Fruit fly (Drosophila melanogaster) whole organism, pupa: ENCODE data around the gene Cse1.

Source experiments
- CG10348 ChIP-seq: fragments of 200-800 bp; sonication (Bioruptor generic); IDR thresholded peaks from 2 replicates; pipeline ENCODE4 v1.3.6; 2022; ENCODE audit warnings: missing biosample characterization, missing genetic modification characterization
- CG12605 ChIP-seq: fragments of 200-800 bp; sonication (Bioruptor generic); IDR thresholded peaks from 2 replicates; pipeline ENCODE4 v1.3.6; 2022; ENCODE audit warnings: missing biosample characterization, missing genetic modification characterization
- CG13204 ChIP-seq: fragments of 200-800 bp; sonication (Bioruptor generic); optimal IDR thresholded peaks from 2 replicates; lab custom pipeline; 2018; ENCODE audit warnings: missing biosample characterization, mild to moderate bottlenecking, missing genetic modification characterization, moderate library complexity
- CG14655 ChIP-seq: fragments of 200-800 bp; sonication (Bioruptor generic); optimal IDR thresholded peaks from 3 replicates; lab custom pipeline; 2017; ENCODE audit warnings: mild to moderate bottlenecking, missing biosample characterization, missing genetic modification reagents, missing genetic modification characterization
- CG15710 ChIP-seq: fragments of 200-800 bp; sonication (Bioruptor generic); optimal IDR thresholded peaks from 2 replicates; lab custom pipeline; 2018; ENCODE audit warnings: missing biosample characterization, mild to moderate bottlenecking, missing genetic modification characterization, moderate library complexity
- CG17806 ChIP-seq: fragments of 200-800 bp; sonication (Bioruptor generic); optimal IDR thresholded peaks from 2 replicates; lab custom pipeline; 2018; ENCODE audit warnings: missing biosample characterization, mild to moderate bottlenecking, missing genetic modification characterization, moderate library complexity
- CG32121 ChIP-seq: fragments of 200-800 bp; sonication (Bioruptor generic); IDR thresholded peaks from 2 replicates; pipeline ENCODE4 v1.3.6; 2022; ENCODE audit warnings: missing biosample characterization, missing genetic modification characterization
- CG34367 ChIP-seq: fragments of 200-800 bp; sonication (Bioruptor generic); optimal IDR thresholded peaks from 2 replicates; lab custom pipeline; 2018; ENCODE audit warnings: missing biosample characterization, mild to moderate bottlenecking, missing genetic modification characterization
- CG4496 ChIP-seq: fragments of 200-800 bp; sonication (Bioruptor generic); IDR thresholded peaks from 3 replicates; pipeline ENCODE4 v1.3.6; 2022; ENCODE audit warnings: missing biosample characterization, missing genetic modification characterization
- CG8159 ChIP-seq: fragments of 200-800 bp; sonication (Bioruptor generic); optimal IDR thresholded peaks from 3 replicates; lab custom pipeline; 2018; ENCODE audit warnings: missing biosample characterization, mild to moderate bottlenecking, missing genetic modification characterization, moderate library complexity
- CG8301 ChIP-seq: fragments of 200-800 bp; sonication (Bioruptor generic); optimal IDR thresholded peaks from 2 replicates; lab custom pipeline; 2018; ENCODE audit warnings: missing biosample characterization, mild to moderate bottlenecking, missing genetic modification characterization
- CG9948 ChIP-seq: fragments of 200-800 bp; sonication (Bioruptor generic); optimal IDR thresholded peaks from 2 replicates; lab custom pipeline; 2018; ENCODE audit warnings: missing biosample characterization, mild to moderate bottlenecking, missing genetic modification characterization, moderate library complexity
- D1 ChIP-seq: fragments of 200-800 bp; sonication (Bioruptor generic); optimal IDR thresholded peaks from 2 replicates; lab custom pipeline; 2018; ENCODE audit warnings: missing biosample characterization, mild to moderate bottlenecking, missing genetic modification characterization, moderate library complexity
- EcR ChIP-seq: fragments of 200-800 bp; sonication (Bioruptor generic); optimal IDR thresholded peaks from 3 replicates; lab custom pipeline; 2019; ENCODE audit warnings: missing biosample characterization, missing genetic modification characterization, mild to moderate bottlenecking, moderate library complexity, missing genetic modification reagents
- Ets98B ChIP-seq: fragments of 200-800 bp; sonication (Bioruptor generic); IDR thresholded peaks from 2 replicates; pipeline ENCODE4 v1.3.6; 2022; ENCODE audit warnings: missing biosample characterization, missing genetic modification characterization
- Pif1A ChIP-seq: fragments of 200-800 bp; sonication (Bioruptor generic); optimal IDR thresholded peaks from 3 replicates; lab custom pipeline; 2016; ENCODE audit warnings: missing biosample characterization, missing genetic modification characterization
- Pif1B ChIP-seq: fragments of 200-800 bp; sonication (Bioruptor generic); optimal IDR thresholded peaks from 3 replicates; lab custom pipeline; 2016; ENCODE audit warnings: missing biosample characterization, missing genetic modification characterization
- Snoo ChIP-seq: fragments of 200-800 bp; sonication (Bioruptor generic); optimal IDR thresholded peaks from 3 replicates; lab custom pipeline; 2017; ENCODE audit warnings: missing biosample characterization, mild to moderate bottlenecking, missing genetic modification characterization, inconsistent platforms
- fd96Ca ChIP-seq: fragments of 200-800 bp; sonication (Bioruptor generic); IDR thresholded peaks from 3 replicates; pipeline ENCODE4 v1.3.6; 2022; ENCODE audit warnings: missing biosample characterization, missing genetic modification characterization
- gl ChIP-seq: fragments of 200-800 bp; sonication (Bioruptor generic); optimal IDR thresholded peaks from 2 replicates; lab custom pipeline; 2018; ENCODE audit warnings: missing biosample characterization, mild to moderate bottlenecking, missing genetic modification characterization
- rn ChIP-seq: fragments of 200-800 bp; sonication (Bioruptor generic); IDR thresholded peaks from 2 replicates; pipeline ENCODE4 v1.3.6; 2022; ENCODE audit warnings: missing biosample characterization, missing genetic modification characterization

The Cse1 gene

dm6 chr2L:16824905-16825333 lies at the start of gene Cse1:
Gene Cse1 (minus strand): TSS chr2L:16825207.
- TF ChIP-seq CG12605 (GFP tag; lab: Robert Waterston, UW) (no peak), EcR (GFP tag; lab: Kevin White, UChicago) (no peak), Snoo (tag; lab: Kevin White, UChicago) (no peak), CG8301 (tag; lab: Kevin White, UChicago) (no peak), CG9948 (tag; lab: Kevin White, UChicago) (no peak), CG34367 (no peak), CG10348 (GFP tag; lab: Robert Waterston, UW) (no peak), CG17806 (no peak), CG32121 (GFP tag; lab: Robert Waterston, UW) (no peak), fd96Ca (no peak), Pif1B (GFP tag; lab: Kevin White, UChicago) (no peak), Pif1A (GFP tag; lab: Kevin White, UChicago) (no peak), rn (GFP tag; lab: Robert Waterston, UW) (no peak), gl (tag; lab: Kevin White, UChicago) (no peak), CG15710 (no peak), CG14655 (GFP tag; lab: Kevin White, UChicago) (no peak), CG8159 (no peak), CG13204 (no peak)
- TF ChIP-seq, all 21 proteins: peak for 0

dm6 chr2L:16868897-16869324 lies 43.9 kb upstream of the Cse1 start:
- peak; percentile 14 for TF ChIP-seq Pif1A (GFP tag; lab: Kevin White, UChicago)
- TF ChIP-seq fd96Ca, result no peak
- TF ChIP-seq CG14655 (GFP tag; lab: Kevin White, UChicago), result peak; percentile 68
- no peak for TF ChIP-seq CG12605 (GFP tag; lab: Robert Waterston, UW)
- TF ChIP-seq CG8301 (tag; lab: Kevin White, UChicago), result peak; percentile 46
- TF ChIP-seq CG10348 (GFP tag; lab: Robert Waterston, UW), result 0 out of 2 replicates have a peak, but pooled peaks have one; percentile 13
- 0 out of 2 replicates have a peak, but pooled peaks have one; percentile 39 for TF ChIP-seq CG32121 (GFP tag; lab: Robert Waterston, UW)
- TF ChIP-seq, all 21 proteins: peak for 5

- no peak for TF ChIP-seq Snoo (tag; lab: Kevin White, UChicago)
- TF ChIP-seq fd96Ca, result no peak
- TF ChIP-seq CG8301 (tag; lab: Kevin White, UChicago), result no peak
- TF ChIP-seq CG13204, result no peak
- no peak for TF ChIP-seq Pif1B (GFP tag; lab: Kevin White, UChicago)
- TF ChIP-seq CG9948 (tag; lab: Kevin White, UChicago), result no peak
- no peak for TF ChIP-seq CG8159
- no peak for TF ChIP-seq CG34367
- no peak for TF ChIP-seq CG14655 (GFP tag; lab: Kevin White, UChicago)
- TF ChIP-seq CG4496, result no peak
- TF ChIP-seq gl (tag; lab: Kevin White, UChicago), result no peak
- TF ChIP-seq rn (GFP tag; lab: Robert Waterston, UW), result no peak
- no peak for TF ChIP-seq CG15710
- no peak for TF ChIP-seq Pif1A (GFP tag; lab: Kevin White, UChicago)
- TF ChIP-seq D1 (tag; lab: Kevin White, UChicago), result no peak
- no peak for TF ChIP-seq CG12605 (GFP tag; lab: Robert Waterston, UW)
- TF ChIP-seq, all 21 proteins: peak for 0
Observed at dm6 chr2L:16862526-16862925, 37.5 kb upstream of the Cse1 start.

- TF ChIP-seq gl (tag; lab: Kevin White, UChicago), result no peak
- no peak for TF ChIP-seq CG8159
- no peak for TF ChIP-seq Ets98B
- no peak for TF ChIP-seq CG9948 (tag; lab: Kevin White, UChicago)
- TF ChIP-seq Pif1A (GFP tag; lab: Kevin White, UChicago), result no peak
- no peak for TF ChIP-seq fd96Ca
- no peak for TF ChIP-seq rn (GFP tag; lab: Robert Waterston, UW)
- TF ChIP-seq EcR (GFP tag; lab: Kevin White, UChicago), result no peak
- no peak for TF ChIP-seq CG17806
- TF ChIP-seq CG13204, result no peak
- TF ChIP-seq Pif1B (GFP tag; lab: Kevin White, UChicago), result no peak
- no peak for TF ChIP-seq CG14655 (GFP tag; lab: Kevin White, UChicago)
- no peak for TF ChIP-seq CG32121 (GFP tag; lab: Robert Waterston, UW)
- TF ChIP-seq CG10348 (GFP tag; lab: Robert Waterston, UW), result no peak
- no peak for TF ChIP-seq CG15710
- TF ChIP-seq, all 21 proteins: peak for 0
Observed at dm6 chr2L:16861126-16861525, 36.1 kb upstream of the Cse1 start, which contains the start of gene CG6012. Gene CG6012 (minus strand): TSS chr2L:16861489.

- TF ChIP-seq CG8301 (tag; lab: Kevin White, UChicago), result no peak
- TF ChIP-seq D1 (tag; lab: Kevin White, UChicago), result peak; percentile 42
Observed at dm6 chr2L:16859566-16859965, 34.6 kb upstream of the Cse1 start.

dm6 chr2L:16859103-16859502 lies 34.1 kb upstream of the Cse1 start:
- TF ChIP-seq Ets98B (no peak), D1 (tag; lab: Kevin White, UChicago) (no peak), Pif1B (GFP tag; lab: Kevin White, UChicago) (no peak), CG34367 (no peak), CG8301 (tag; lab: Kevin White, UChicago) (no peak), EcR (GFP tag; lab: Kevin White, UChicago) (no peak), CG15710 (no peak), gl (tag; lab: Kevin White, UChicago) (no peak), CG13204 (no peak), CG8159 (no peak), fd96Ca (no peak), CG4496 (no peak)
